Worm (Caenorhabditis elegans): ENCODE results near the gene R09H10.1.

DNA sequence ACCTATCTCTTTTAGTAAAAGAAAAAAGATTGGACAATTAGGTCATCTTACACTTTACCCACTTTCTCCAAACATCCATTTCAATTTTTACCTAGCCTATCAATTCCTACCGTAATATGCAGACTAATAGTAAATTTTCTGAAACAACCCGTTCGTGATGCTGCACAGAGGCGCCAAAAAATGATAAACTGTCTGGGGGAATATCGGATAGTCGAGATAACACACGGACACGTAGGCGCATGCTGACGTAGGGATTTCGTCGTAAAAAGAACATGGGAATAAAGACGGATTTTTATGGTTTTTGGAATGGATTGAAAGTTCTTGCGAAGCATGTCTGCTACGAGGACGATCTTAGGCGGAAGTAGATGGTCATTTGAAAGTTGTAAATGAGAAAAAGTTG, 16.3 kb downstream of the R09H10.1 start:
- TF ChIP-seq aly-1 (tag; optimal IDR thresholded peaks at IDR 0.05) = no peak
- no peak for TF ChIP-seq flt-1 (GFP tag; IDR thresholded peaks at IDR 0.05)
- TF ChIP-seq ama-1 (optimal IDR thresholded peaks at IDR 0.05) = no peak
- no peak for TF ChIP-seq tra-4 (tag; optimal IDR thresholded peaks at IDR 0.05)
